Fruit fly (Drosophila melanogaster): ENCODE measurements around the gene tal-2A.

DNA sequence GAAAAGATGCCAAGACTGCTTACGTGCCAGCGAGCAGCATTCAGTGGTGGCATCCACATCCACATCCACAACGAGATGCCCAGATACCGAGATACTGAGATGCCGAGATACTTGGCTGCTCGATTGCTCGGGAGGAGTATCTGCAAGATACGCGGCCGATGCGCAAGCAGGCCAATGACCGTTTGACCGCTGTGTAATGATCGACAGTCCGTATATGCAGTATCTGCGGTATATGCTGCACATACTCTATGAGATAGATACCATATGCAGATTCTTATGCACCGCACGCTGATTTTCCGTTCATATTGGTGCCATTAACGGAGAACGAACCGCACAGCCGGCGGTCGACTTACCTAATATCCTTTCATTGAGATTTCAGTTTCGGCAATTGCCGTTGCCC is 3.6 kb upstream of the tal-2A start:
- TF ChIP-seq kay (GFP tag; ENCODE audit: borderline replicate concordance) (no peak), CG7101 (tag; optimal IDR thresholded peaks at IDR 0.05) (no peak), Clk (GFP tag; optimal IDR thresholded peaks at IDR 0.05) (no peak), cic (GFP tag; optimal IDR thresholded peaks at IDR 0.05) (no peak), CG14711 (tag; optimal IDR thresholded peaks at IDR 0.05) (no peak), CG7045 (GFP tag; optimal IDR thresholded peaks at IDR 0.05) (no peak), Hr96 (GFP tag; optimal IDR thresholded peaks at IDR 0.05) (no peak), Mnt (GFP tag; optimal IDR thresholded peaks at IDR 0.05) (no peak), tj (GFP tag; optimal IDR thresholded peaks at IDR 0.05) (no peak), pad (GFP tag; optimal IDR thresholded peaks at IDR 0.05) (no peak)

All from whole organism, adult.